Fruit fly (Drosophila melanogaster) whole organism, pupa: Measurements from ENCODE around the gene He.

Source experiments
- CG10348 ChIP-seq: fragments of 200-800 bp; sonication (Bioruptor generic); IDR thresholded peaks from 2 replicates; pipeline ENCODE4 v1.3.6; 2022; ENCODE audit warnings: missing biosample characterization, missing genetic modification characterization
- CG12605 ChIP-seq: fragments of 200-800 bp; sonication (Bioruptor generic); IDR thresholded peaks from 2 replicates; pipeline ENCODE4 v1.3.6; 2022; ENCODE audit warnings: missing biosample characterization, missing genetic modification characterization
- CG13204 ChIP-seq: fragments of 200-800 bp; sonication (Bioruptor generic); optimal IDR thresholded peaks from 2 replicates; lab custom pipeline; 2018; ENCODE audit warnings: missing biosample characterization, mild to moderate bottlenecking, missing genetic modification characterization, moderate library complexity
- CG14655 ChIP-seq: fragments of 200-800 bp; sonication (Bioruptor generic); optimal IDR thresholded peaks from 3 replicates; lab custom pipeline; 2017; ENCODE audit warnings: mild to moderate bottlenecking, missing biosample characterization, missing genetic modification reagents, missing genetic modification characterization
- CG15710 ChIP-seq: fragments of 200-800 bp; sonication (Bioruptor generic); optimal IDR thresholded peaks from 2 replicates; lab custom pipeline; 2018; ENCODE audit warnings: missing biosample characterization, mild to moderate bottlenecking, missing genetic modification characterization, moderate library complexity
- CG17806 ChIP-seq: fragments of 200-800 bp; sonication (Bioruptor generic); optimal IDR thresholded peaks from 2 replicates; lab custom pipeline; 2018; ENCODE audit warnings: missing biosample characterization, mild to moderate bottlenecking, missing genetic modification characterization, moderate library complexity
- CG32121 ChIP-seq: fragments of 200-800 bp; sonication (Bioruptor generic); IDR thresholded peaks from 2 replicates; pipeline ENCODE4 v1.3.6; 2022; ENCODE audit warnings: missing biosample characterization, missing genetic modification characterization
- CG34367 ChIP-seq: fragments of 200-800 bp; sonication (Bioruptor generic); optimal IDR thresholded peaks from 2 replicates; lab custom pipeline; 2018; ENCODE audit warnings: missing biosample characterization, mild to moderate bottlenecking, missing genetic modification characterization
- CG4496 ChIP-seq: fragments of 200-800 bp; sonication (Bioruptor generic); IDR thresholded peaks from 3 replicates; pipeline ENCODE4 v1.3.6; 2022; ENCODE audit warnings: missing biosample characterization, missing genetic modification characterization
- CG8159 ChIP-seq: fragments of 200-800 bp; sonication (Bioruptor generic); optimal IDR thresholded peaks from 3 replicates; lab custom pipeline; 2018; ENCODE audit warnings: missing biosample characterization, mild to moderate bottlenecking, missing genetic modification characterization, moderate library complexity
- CG8301 ChIP-seq: fragments of 200-800 bp; sonication (Bioruptor generic); optimal IDR thresholded peaks from 2 replicates; lab custom pipeline; 2018; ENCODE audit warnings: missing biosample characterization, mild to moderate bottlenecking, missing genetic modification characterization
- CG9948 ChIP-seq: fragments of 200-800 bp; sonication (Bioruptor generic); optimal IDR thresholded peaks from 2 replicates; lab custom pipeline; 2018; ENCODE audit warnings: missing biosample characterization, mild to moderate bottlenecking, missing genetic modification characterization, moderate library complexity
- D1 ChIP-seq: fragments of 200-800 bp; sonication (Bioruptor generic); optimal IDR thresholded peaks from 2 replicates; lab custom pipeline; 2018; ENCODE audit warnings: missing biosample characterization, mild to moderate bottlenecking, missing genetic modification characterization, moderate library complexity
- EcR ChIP-seq: fragments of 200-800 bp; sonication (Bioruptor generic); optimal IDR thresholded peaks from 3 replicates; lab custom pipeline; 2019; ENCODE audit warnings: missing biosample characterization, missing genetic modification characterization, mild to moderate bottlenecking, moderate library complexity, missing genetic modification reagents
- Ets98B ChIP-seq: fragments of 200-800 bp; sonication (Bioruptor generic); IDR thresholded peaks from 2 replicates; pipeline ENCODE4 v1.3.6; 2022; ENCODE audit warnings: missing biosample characterization, missing genetic modification characterization
- Pif1A ChIP-seq: fragments of 200-800 bp; sonication (Bioruptor generic); optimal IDR thresholded peaks from 3 replicates; lab custom pipeline; 2016; ENCODE audit warnings: missing biosample characterization, missing genetic modification characterization
- Pif1B ChIP-seq: fragments of 200-800 bp; sonication (Bioruptor generic); optimal IDR thresholded peaks from 3 replicates; lab custom pipeline; 2016; ENCODE audit warnings: missing biosample characterization, missing genetic modification characterization
- Snoo ChIP-seq: fragments of 200-800 bp; sonication (Bioruptor generic); optimal IDR thresholded peaks from 3 replicates; lab custom pipeline; 2017; ENCODE audit warnings: missing biosample characterization, mild to moderate bottlenecking, missing genetic modification characterization, inconsistent platforms
- fd96Ca ChIP-seq: fragments of 200-800 bp; sonication (Bioruptor generic); IDR thresholded peaks from 3 replicates; pipeline ENCODE4 v1.3.6; 2022; ENCODE audit warnings: missing biosample characterization, missing genetic modification characterization
- gl ChIP-seq: fragments of 200-800 bp; sonication (Bioruptor generic); optimal IDR thresholded peaks from 2 replicates; lab custom pipeline; 2018; ENCODE audit warnings: missing biosample characterization, mild to moderate bottlenecking, missing genetic modification characterization
- rn ChIP-seq: fragments of 200-800 bp; sonication (Bioruptor generic); IDR thresholded peaks from 2 replicates; pipeline ENCODE4 v1.3.6; 2022; ENCODE audit warnings: missing biosample characterization, missing genetic modification characterization

Gene He

DNA sequence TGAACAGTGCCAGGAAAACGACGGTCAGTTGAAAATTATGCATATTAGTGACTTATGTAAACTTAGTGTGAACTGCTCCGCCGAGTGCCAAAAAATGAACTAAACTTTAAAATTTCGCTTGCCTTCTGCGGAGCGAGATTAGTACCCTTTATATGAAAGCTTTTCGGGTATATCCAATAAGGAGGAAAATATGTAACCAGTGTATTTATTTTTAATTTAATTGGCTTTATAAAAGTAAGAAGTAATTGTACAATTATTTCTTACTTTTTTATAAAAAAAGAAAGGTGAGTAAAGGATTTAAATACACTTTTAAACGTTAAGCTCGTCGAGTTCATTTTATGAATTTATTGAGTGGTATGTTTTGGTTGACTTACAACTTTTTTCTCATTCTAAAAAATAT, at the start of gene He:
Gene He (minus strand): TSS at position 101 of the 400 bp plus-strand sequence.
- no peak for TF ChIP-seq CG10348
- TF ChIP-seq, all 21 proteins: peak for 0

DNA sequence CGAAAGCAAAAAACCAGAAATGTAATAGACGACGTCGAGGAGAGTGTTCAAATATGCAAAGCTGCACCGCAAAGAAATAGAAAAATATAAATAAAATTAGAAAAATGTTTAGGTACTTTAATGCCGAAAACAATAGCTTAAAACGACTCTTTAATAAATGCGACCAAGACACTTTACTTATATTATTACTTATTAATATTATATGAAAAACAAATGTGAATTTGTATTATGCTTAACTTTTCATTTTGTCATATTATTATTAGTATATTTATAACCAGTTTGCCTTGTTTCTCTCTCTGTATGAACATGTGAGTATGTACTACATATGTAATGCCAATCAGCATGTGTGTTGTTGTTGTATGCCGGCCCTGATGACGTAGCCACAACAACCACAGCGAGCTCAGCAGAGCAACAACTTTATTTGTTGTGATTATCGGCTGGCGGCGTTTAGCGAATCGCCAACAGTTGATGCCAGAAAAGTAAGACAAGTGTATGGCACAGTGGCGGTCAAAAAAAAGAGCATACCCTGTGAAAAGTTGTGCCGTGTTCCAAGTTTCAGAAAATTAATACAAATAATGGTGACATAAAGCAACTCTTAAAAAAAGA, 49.5 kb upstream of the He start:
- TF ChIP-seq rn, result peak; percentile 89
- TF ChIP-seq EcR (GFP tag; lab: Kevin White, UChicago), result peak; percentile 12
- peak; percentile 33 for TF ChIP-seq Pif1B
- peak; percentile 26 for TF ChIP-seq CG13204 (GFP tag; lab: Kevin White, UChicago)
- peak; percentile 95 for TF ChIP-seq CG8301
- peak; percentile 49 for TF ChIP-seq gl (tag; lab: Kevin White, UChicago)
- peak; percentile 64 for TF ChIP-seq Snoo (tag; lab: Kevin White, UChicago)
- TF ChIP-seq CG10348, result peak; percentile 71
- peak; percentile 53 for TF ChIP-seq Pif1A (GFP tag; lab: Kevin White, UChicago)
- peak; percentile 97 for TF ChIP-seq CG9948 (tag; lab: Kevin White, UChicago)
- peak; percentile 89 for TF ChIP-seq CG17806 (tag; lab: Kevin White, UChicago)
- TF ChIP-seq CG4496 (GFP tag; lab: Robert Waterston, UW), result peak; percentile 93
- peak; percentile 80 for TF ChIP-seq CG34367 (tag; lab: Kevin White, UChicago)
- TF ChIP-seq CG12605 (GFP tag; lab: Robert Waterston, UW), result peak; percentile 88
- TF ChIP-seq Ets98B (GFP tag; lab: Robert Waterston, UW), result peak; percentile 83
- peak; percentile 82 for TF ChIP-seq CG15710
- peak; percentile 89 for TF ChIP-seq fd96Ca (GFP tag; lab: Robert Waterston, UW)
- TF ChIP-seq D1, result peak; percentile 90
- TF ChIP-seq CG14655 (GFP tag; lab: Kevin White, UChicago), result peak; percentile 97
- TF ChIP-seq CG8159, result peak; percentile 92
- TF ChIP-seq CG32121 (GFP tag; lab: Robert Waterston, UW), result peak; percentile 95

DNA sequence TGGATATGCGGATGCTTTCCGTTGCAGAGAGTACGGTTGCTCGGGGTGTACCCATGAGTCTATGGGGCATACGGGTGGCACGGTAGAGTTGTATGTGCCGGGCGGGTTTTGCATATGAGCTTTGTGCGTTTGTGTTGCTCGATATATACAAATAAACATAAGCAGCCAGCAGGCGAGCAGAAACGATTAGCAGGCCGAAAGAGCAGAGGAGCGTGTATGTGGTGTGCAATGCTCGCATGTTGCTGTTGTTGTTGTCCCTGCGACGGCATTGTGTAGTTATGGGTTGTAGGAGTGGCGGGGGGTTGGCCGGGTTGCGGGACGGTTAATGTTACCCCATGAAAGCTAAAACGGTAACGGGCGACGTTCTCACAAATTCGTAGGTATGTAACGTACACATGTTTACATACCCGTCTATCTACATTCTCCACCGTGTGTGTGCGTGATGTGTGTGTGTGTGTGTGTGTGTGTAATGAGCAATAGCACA, 48.9 kb upstream of the He start:
- TF ChIP-seq CG8159, result no peak
- TF ChIP-seq CG4496 (GFP tag; lab: Robert Waterston, UW), result peak; percentile 96
- TF ChIP-seq Pif1A (GFP tag; lab: Kevin White, UChicago), result peak; percentile 35
- TF ChIP-seq CG32121 (GFP tag; lab: Robert Waterston, UW), result no peak; the same call in 1 of the 2 replicates
- no peak for TF ChIP-seq CG34367 (tag; lab: Kevin White, UChicago)
- TF ChIP-seq fd96Ca (GFP tag; lab: Robert Waterston, UW), result peak; percentile 70
- no peak for TF ChIP-seq CG10348
- TF ChIP-seq CG13204 (GFP tag; lab: Kevin White, UChicago), result peak; percentile 38
- TF ChIP-seq Ets98B (GFP tag; lab: Robert Waterston, UW), result peak; percentile 65

dm6 chr2L:14020875-14021643, 48.3 kb upstream of the He start:
- TF ChIP-seq CG15710 (peak; percentile 65), fd96Ca (GFP tag; lab: Robert Waterston, UW) (peak; percentile 73; the same call in 2 of the 3 replicates), CG14655 (GFP tag; lab: Kevin White, UChicago) (peak; percentile 66), CG17806 (tag; lab: Kevin White, UChicago) (peak; percentile 60), CG10348 (no peak), Pif1B (peak; percentile 74), CG8159 (peak; percentile 78), rn (0 out of 2 replicates have a peak, but pooled peaks have one; percentile 21), Pif1A (GFP tag; lab: Kevin White, UChicago) (peak; percentile 75), CG13204 (GFP tag; lab: Kevin White, UChicago) (no peak), CG9948 (tag; lab: Kevin White, UChicago) (peak; percentile 74), EcR (GFP tag; lab: Kevin White, UChicago) (no peak), gl (tag; lab: Kevin White, UChicago) (peak; percentile 51), Snoo (tag; lab: Kevin White, UChicago) (peak; percentile 0), CG32121 (GFP tag; lab: Robert Waterston, UW) (peak; percentile 82), CG34367 (tag; lab: Kevin White, UChicago) (peak; percentile 35), D1 (peak; percentile 51), CG4496 (GFP tag; lab: Robert Waterston, UW) (peak; percentile 92), CG8301 (peak; percentile 76), Ets98B (GFP tag; lab: Robert Waterston, UW) (peak; percentile 86), CG12605 (GFP tag; lab: Robert Waterston, UW) (peak; percentile 62; the same call in 1 of the 2 replicates)

DNA sequence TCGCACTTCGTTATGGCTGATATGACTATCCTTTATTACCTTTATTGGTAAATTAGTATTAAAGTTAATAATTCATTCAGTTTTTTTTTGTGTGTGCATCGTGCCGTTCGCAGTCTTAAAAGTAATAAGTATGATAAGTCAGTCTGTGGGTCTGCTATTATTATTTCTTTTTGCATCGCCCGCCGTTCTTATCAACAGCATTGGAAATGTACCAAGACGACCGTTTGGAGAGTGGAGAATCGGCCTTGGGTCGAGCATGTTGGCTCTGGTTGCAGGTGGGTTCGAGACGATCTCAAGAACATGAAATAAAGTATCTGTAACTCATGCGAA, 47.8 kb upstream of the He start:
- TF ChIP-seq CG34367 (tag; lab: Kevin White, UChicago), result no peak
- TF ChIP-seq CG4496 (GFP tag; lab: Robert Waterston, UW), result no peak
- no peak for TF ChIP-seq CG8301
- no peak for TF ChIP-seq CG10348
- no peak for TF ChIP-seq EcR (GFP tag; lab: Kevin White, UChicago)
- TF ChIP-seq Pif1B, result no peak
- TF ChIP-seq Pif1A (GFP tag; lab: Kevin White, UChicago), result no peak
- TF ChIP-seq Ets98B (GFP tag; lab: Robert Waterston, UW), result no peak
- no peak for TF ChIP-seq CG13204 (GFP tag; lab: Kevin White, UChicago)
- TF ChIP-seq CG32121 (GFP tag; lab: Robert Waterston, UW), result no peak
- no peak for TF ChIP-seq CG17806 (tag; lab: Kevin White, UChicago)
- no peak for TF ChIP-seq Snoo (tag; lab: Kevin White, UChicago)
